Fruit fly (Drosophila melanogaster) whole organism, embryonic: ENCODE measurements around the gene Vm32E.

ENCODE experiments used
- Abd-B ChIP-seq: fragments of 200-800 bp; sonication (Bioruptor generic); optimal IDR thresholded peaks from 2 replicates; lab custom pipeline; 2018; ENCODE audit warnings: missing biosample characterization, mild to moderate bottlenecking, missing genetic modification characterization, moderate library complexity
- Aef1 ChIP-seq: fragments of 200-800 bp; sonication (Bioruptor generic); IDR thresholded peaks from 3 replicates; pipeline ENCODE4 v1.3.6; 2022; ENCODE audit warnings: missing biosample characterization, missing genetic modification characterization
- Asciz ChIP-seq: fragments of 200-800 bp; sonication (Bioruptor generic); optimal IDR thresholded peaks from 2 replicates; lab custom pipeline; 2017; ENCODE audit warnings: missing biosample characterization, mild to moderate bottlenecking, missing genetic modification characterization, missing genetic modification reagents
- CG10431 ChIP-seq: fragments of 200-800 bp; sonication (Bioruptor generic); optimal IDR thresholded peaks from 3 replicates; lab custom pipeline; 2018; ENCODE audit warnings: missing biosample characterization, mild to moderate bottlenecking, missing genetic modification characterization
- CG11093 ChIP-seq: fragments of 200-800 bp; sonication (Bioruptor generic); IDR thresholded peaks from 3 replicates; pipeline ENCODE4 v1.3.6; 2022; ENCODE audit warnings: missing biosample characterization, missing genetic modification characterization
- CG12299 ChIP-seq: fragments of 200-800 bp; sonication (Bioruptor generic); optimal IDR thresholded peaks from 2 replicates; lab custom pipeline; 2018; ENCODE audit warnings: missing biosample characterization, mild to moderate bottlenecking, missing genetic modification characterization
- CG12744 ChIP-seq: fragments of 200-800 bp; sonication (Bioruptor generic); optimal IDR thresholded peaks from 2 replicates; lab custom pipeline; 2016; ENCODE audit warnings: missing biosample characterization, missing genetic modification characterization
- CG13123 ChIP-seq: fragments of 200-800 bp; sonication (Bioruptor generic); optimal IDR thresholded peaks from 2 replicates; lab custom pipeline; 2016; ENCODE audit warnings: missing biosample characterization, missing genetic modification characterization
- CG13424 ChIP-seq: fragments of 200-800 bp; sonication (Bioruptor generic); optimal IDR thresholded peaks from 2 replicates; lab custom pipeline; 2019; ENCODE audit warnings: missing biosample characterization, mild to moderate bottlenecking, missing genetic modification characterization, moderate library complexity
- CG13775 ChIP-seq: fragments of 200-800 bp; sonication (Bioruptor generic); optimal IDR thresholded peaks from 3 replicates; lab custom pipeline; 2017; ENCODE audit warnings: missing biosample characterization, mild to moderate bottlenecking, missing genetic modification characterization
- CG13894 ChIP-seq: fragments of 200-800 bp; sonication (Bioruptor generic); optimal IDR thresholded peaks from 3 replicates; lab custom pipeline; 2018; ENCODE audit warnings: missing biosample characterization, mild to moderate bottlenecking, missing genetic modification characterization, moderate library complexity
- CG14860 ChIP-seq: fragments of 200-800 bp; sonication (Bioruptor generic); IDR thresholded peaks from 3 replicates; pipeline ENCODE4 v1.3.6; 2022; ENCODE audit warnings: missing biosample characterization, missing genetic modification characterization; ENCODE audit not compliant: partially characterized antibody
- CG17829 ChIP-seq: fragments of 200-800 bp; optimal IDR thresholded peaks from 2 replicates; lab custom pipeline; 2019; ENCODE audit warnings: missing biosample characterization, mild to moderate bottlenecking, missing genetic modification characterization, moderate library complexity
- CG2120 ChIP-seq: fragments of 200-800 bp; sonication (Bioruptor generic); optimal IDR thresholded peaks from 3 replicates; lab custom pipeline; 2016; ENCODE audit warnings: missing biosample characterization, missing genetic modification characterization
- CG3281 ChIP-seq: fragments of 200-800 bp; sonication (Bioruptor generic); optimal IDR thresholded peaks from 3 replicates; lab custom pipeline; 2017; ENCODE audit warnings: missing biosample characterization, mild to moderate bottlenecking, missing genetic modification characterization
- CG33213 ChIP-seq: fragments of 200-800 bp; sonication (Bioruptor generic); optimal IDR thresholded peaks from 3 replicates; lab custom pipeline; 2016; ENCODE audit warnings: missing biosample characterization, missing genetic modification characterization
- CG34422 ChIP-seq: fragments of 200-800 bp; sonication (Bioruptor generic); IDR thresholded peaks from 3 replicates; pipeline ENCODE4 v1.3.6; 2022; ENCODE audit warnings: missing biosample characterization, missing genetic modification characterization
- CG4328 ChIP-seq: fragments of 200-800 bp; sonication (Bioruptor generic); optimal IDR thresholded peaks from 3 replicates; lab custom pipeline; 2017; ENCODE audit warnings: missing biosample characterization, missing genetic modification reagents, missing genetic modification characterization
- CG4360 ChIP-seq: fragments of 200-800 bp; sonication (Bioruptor generic); IDR thresholded peaks from 2 replicates; pipeline ENCODE4 v1.3.6; 2022; ENCODE audit warnings: missing biosample characterization, missing genetic modification characterization
- CG6791 ChIP-seq: fragments of 200-800 bp; sonication (Bioruptor generic); IDR thresholded peaks from 3 replicates; pipeline ENCODE4 v1.3.6; 2022; ENCODE audit warnings: missing biosample characterization, missing genetic modification characterization; ENCODE audit not compliant: partially characterized antibody
- CG6854 ChIP-seq: fragments of 200-800 bp; sonication (Bioruptor generic); optimal IDR thresholded peaks from 3 replicates; lab custom pipeline; 2017; ENCODE audit warnings: missing biosample characterization, mild to moderate bottlenecking, missing genetic modification characterization
- CG9797 ChIP-seq: fragments of 200-800 bp; sonication (Bioruptor generic); optimal IDR thresholded peaks from 3 replicates; lab custom pipeline; 2018; ENCODE audit warnings: missing biosample characterization, mild to moderate bottlenecking, missing genetic modification characterization
- D19A ChIP-seq: fragments of 200-800 bp; optimal IDR thresholded peaks from 3 replicates; lab custom pipeline; 2019; ENCODE audit warnings: missing biosample characterization, mild to moderate bottlenecking, missing genetic modification characterization, moderate library complexity
- Drgx ChIP-seq: fragments of 200-800 bp; sonication (Bioruptor generic); IDR thresholded peaks from 2 replicates; pipeline ENCODE4 v1.3.6; 2022; ENCODE audit warnings: missing biosample characterization, missing genetic modification characterization
- Lhr ChIP-seq: fragments of 200-800 bp; sonication (Bioruptor generic); optimal IDR thresholded peaks from 3 replicates; lab custom pipeline; 2017; ENCODE audit warnings: mild to moderate bottlenecking, missing biosample characterization, missing genetic modification reagents, missing genetic modification characterization
- NFAT ChIP-seq: fragments of 200-800 bp; sonication (Bioruptor generic); IDR thresholded peaks from 2 replicates; pipeline ENCODE4 v1.3.6; 2022; ENCODE audit warnings: missing biosample characterization, missing genetic modification characterization
- Opbp ChIP-seq: fragments of 200-800 bp; sonication (Bioruptor generic); IDR thresholded peaks from 3 replicates; pipeline ENCODE4 v1.3.6; 2022; ENCODE audit warnings: missing biosample characterization, missing genetic modification characterization; ENCODE audit not compliant: partially characterized antibody
- Rfx ChIP-seq: fragments of 200-800 bp; sonication (Bioruptor generic); IDR thresholded peaks from 2 replicates; pipeline ENCODE4 v1.3.6; 2022; ENCODE audit warnings: missing biosample characterization, missing genetic modification characterization
- Scr ChIP-seq: fragments of 200-800 bp; sonication (Bioruptor generic); IDR thresholded peaks from 2 replicates; pipeline ENCODE4 v1.3.6; 2022; ENCODE audit warnings: missing biosample characterization, missing genetic modification characterization; ENCODE audit not compliant: partially characterized antibody
- Six4 ChIP-seq: fragments of 200-800 bp; sonication (Bioruptor generic); optimal IDR thresholded peaks from 2 replicates; lab custom pipeline; 2016; ENCODE audit warnings: missing biosample characterization, missing genetic modification characterization
- Stat92E ChIP-seq, 3 experiments: fragments of >200 bp in 2 of 3; fragments of 200-800 bp in 1 of 3; sonication (Bioruptor generic) in 1 of 3; optimal IDR thresholded peaks; 2 replicates each; lab custom pipeline; 2017 to 2019; ENCODE audit warnings: missing biosample characterization in 3 of 3, missing genetic modification characterization in 3 of 3, mild to moderate bottlenecking in 1 of 3, moderate library complexity in 1 of 3
- bigmax ChIP-seq: fragments of 200-800 bp; sonication (Bioruptor generic); optimal IDR thresholded peaks from 2 replicates; lab custom pipeline; 2018; ENCODE audit warnings: missing biosample characterization, mild to moderate bottlenecking, missing genetic modification characterization
- chinmo ChIP-seq: fragments of 200-800 bp; sonication (Bioruptor generic); IDR thresholded peaks from 4 replicates; pipeline ENCODE4 v1.3.6; 2022; ENCODE audit warnings: missing biosample characterization, missing genetic modification characterization; ENCODE audit not compliant: partially characterized antibody
- dan ChIP-seq: fragments of 200-800 bp; sonication (Bioruptor generic); IDR thresholded peaks from 2 replicates; pipeline ENCODE4 v1.3.6; 2022; ENCODE audit warnings: missing biosample characterization, missing genetic modification characterization
- dimm ChIP-seq: fragments of 200-800 bp; sonication (Bioruptor generic); IDR thresholded peaks from 2 replicates; pipeline ENCODE4 v1.3.6; 2022; ENCODE audit warnings: missing biosample characterization, missing genetic modification characterization
- ewg ChIP-seq: fragments of 200-800 bp; sonication (Bioruptor generic); optimal IDR thresholded peaks from 3 replicates; lab custom pipeline; 2017; ENCODE audit warnings: mild to moderate bottlenecking, missing biosample characterization, missing genetic modification reagents, missing genetic modification characterization
- fd96Cb ChIP-seq: fragments of 200-800 bp; sonication (Bioruptor generic); optimal IDR thresholded peaks from 2 replicates; lab custom pipeline; 2018; ENCODE audit warnings: missing biosample characterization, mild to moderate bottlenecking, missing genetic modification characterization, moderate library complexity
- gro ChIP-seq: fragments of 200-800 bp; sonication (Bioruptor generic); optimal IDR thresholded peaks from 2 replicates; lab custom pipeline; 2016; ENCODE audit warnings: missing biosample characterization, missing genetic modification characterization
- hkb ChIP-seq, 2 experiments: fragments of 200-800 bp in 1 of 2; fragments of >200 bp in 1 of 2; sonication (Bioruptor generic) in 1 of 2; IDR thresholded peaks in 1 of 2; optimal IDR thresholded peaks in 1 of 2; 2 replicates each; pipeline versions ENCODE4 v1.3.6 to Lab custom; 2017 to 2022; ENCODE audit warnings: missing biosample characterization in 1 of 2, missing genetic modification characterization in 1 of 2
- kni ChIP-seq: fragments of 200-800 bp; sonication (Bioruptor generic); optimal IDR thresholded peaks from 3 replicates; lab custom pipeline; 2017; ENCODE audit warnings: mild to moderate bottlenecking, missing biosample characterization, missing genetic modification reagents, missing genetic modification characterization
- lab ChIP-seq: fragments of 200-800 bp; sonication (Bioruptor generic); optimal IDR thresholded peaks from 3 replicates; lab custom pipeline; 2017; ENCODE audit warnings: missing biosample characterization, missing genetic modification characterization, mild to moderate bottlenecking, moderate library complexity, missing genetic modification reagents
- maf-S ChIP-seq: fragments of 200-800 bp; sonication (Bioruptor generic); optimal IDR thresholded peaks from 2 replicates; lab custom pipeline; 2016; ENCODE audit warnings: missing biosample characterization, missing genetic modification characterization
- odd ChIP-seq: fragments of 200-800 bp; sonication (Bioruptor generic); optimal IDR thresholded peaks from 2 replicates; lab custom pipeline; 2017; ENCODE audit warnings: missing biosample characterization, mild to moderate bottlenecking, missing genetic modification characterization
- otp ChIP-seq: fragments of 200-800 bp; sonication (Bioruptor generic); IDR thresholded peaks from 3 replicates; pipeline ENCODE4, ENCODE4 v1.3.6; 2022; ENCODE audit warnings: missing biosample characterization, missing genetic modification characterization
- ro ChIP-seq: fragments of 200-800 bp; sonication (Bioruptor generic); IDR thresholded peaks from 2 replicates; pipeline ENCODE4 v1.3.6; 2022; ENCODE audit warnings: missing biosample characterization, missing genetic modification characterization
- sens-2 ChIP-seq: fragments of 200-800 bp; sonication (Bioruptor generic); IDR thresholded peaks from 2 replicates; pipeline ENCODE4 v1.3.6; 2022; ENCODE audit warnings: missing biosample characterization, missing genetic modification characterization
- slbo ChIP-seq: fragments of 200-800 bp; sonication (Bioruptor generic); IDR thresholded peaks from 2 replicates; pipeline ENCODE4 v1.3.6; 2022; ENCODE audit warnings: missing biosample characterization, missing genetic modification characterization
- sob ChIP-seq: fragments of 200-800 bp; sonication (Bioruptor generic); IDR thresholded peaks from 2 replicates; pipeline ENCODE4 v1.3.6; 2022; ENCODE audit warnings: missing biosample characterization, missing genetic modification characterization
- tgo ChIP-seq: fragments of 200-800 bp; sonication (Bioruptor generic); IDR thresholded peaks from 3 replicates; pipeline ENCODE4 v1.3.6; 2022; ENCODE audit warnings: missing biosample characterization, missing genetic modification characterization

The Vm32E gene

dm6 chr2L:11188395-11189115 lies 17.1 kb upstream of the Vm32E start (continued):
- TF ChIP-seq D19A (tag; lab: Kevin White, UChicago) (no peak), CG3281 (no peak), CG13123 (GFP tag; lab: Kevin White, UChicago) (no peak), ewg (GFP tag; lab: Kevin White, UChicago) (no peak), CG4360 (no peak), otp (no peak), dimm (GFP tag; lab: Robert Waterston, UW) (no peak), CG33213 (GFP tag; lab: Kevin White, UChicago) (no peak), CG6791 (GFP tag; lab: Robert Waterston, UW) (no peak), CG10431 (no peak), Six4 (GFP tag; lab: Kevin White, UChicago) (no peak), CG13424 (tag; lab: Kevin White, UChicago) (no peak), CG13775 (no peak), Scr (GFP tag; lab: Robert Waterston, UW) (no peak), tgo (GFP tag; lab: Robert Waterston, UW) (no peak), kni (GFP tag; lab: Kevin White, UChicago) (peak; percentile 70), Lhr (GFP tag; lab: Kevin White, UChicago) (no peak), dan (GFP tag; lab: Robert Waterston, UW) (no peak), CG13894 (no peak), Stat92E (GFP tag; optimal IDR thresholded peaks at IDR 0.05; lab: Kevin White, UChicago) (no peak), gro (GFP tag; lab: Kevin White, UChicago) (no peak), CG6854 (GFP tag; lab: Kevin White, UChicago) (no peak), slbo (0 out of 2 replicates have a peak, but pooled peaks have one; percentile 3), Drgx (GFP tag; lab: Robert Waterston, UW) (no peak), CG14860 (GFP tag; lab: Robert Waterston, UW) (no peak), CG34422 (GFP tag; lab: Robert Waterston, UW) (no peak), hkb (optimal IDR thresholded peaks at IDR 0.05; lab: Kevin White, UChicago) (no peak), hkb (GFP tag; IDR thresholded peaks at IDR 0.05; lab: Robert Waterston, UW) (no peak), Asciz (GFP tag; lab: Kevin White, UChicago) (no peak), CG4328 (GFP tag; lab: Kevin White, UChicago) (no peak), maf-S (GFP tag; lab: Kevin White, UChicago) (no peak), CG11093 (GFP tag; lab: Robert Waterston, UW) (no peak), Opbp (GFP tag; lab: Robert Waterston, UW) (no peak), Abd-B (GFP tag; lab: Kevin White, UChicago) (no peak), CG12744 (no peak), Rfx (GFP tag; lab: Robert Waterston, UW) (0 out of 2 replicates have a peak, but pooled peaks have one; percentile 26), chinmo (0 out of 4 replicates have a peak, but pooled peaks have one; percentile 27), sens-2 (GFP tag; lab: Robert Waterston, UW) (no peak), CG9797 (GFP tag; lab: Kevin White, UChicago) (no peak), NFAT (GFP tag; lab: Robert Waterston, UW) (no peak), sob (GFP tag; lab: Robert Waterston, UW) (no peak), bigmax (GFP tag; lab: Kevin White, UChicago) (no peak), Aef1 (no peak), fd96Cb (no peak), CG12299 (tag; lab: Kevin White, UChicago) (no peak), odd (GFP tag; lab: Kevin White, UChicago) (no peak), lab (GFP tag; lab: Kevin White, UChicago) (no peak), CG2120 (GFP tag; lab: Kevin White, UChicago) (no peak), CG17829 (tag; lab: Kevin White, UChicago) (no peak), ro (GFP tag; lab: Robert Waterston, UW) (no peak)
